Fruit fly (Drosophila melanogaster) whole organism, embryonic: ENCODE measurements around the gene CG5346.

Source experiments
- Atf-2 ChIP-seq: fragments of 200-800 bp; sonication (Bioruptor generic); optimal IDR thresholded peaks from 2 replicates; lab custom pipeline; 2016; ENCODE audit warnings: missing biosample characterization, missing genetic modification characterization
- BtbVII ChIP-seq: fragments of 200-800 bp; sonication (Bioruptor generic); optimal IDR thresholded peaks from 3 replicates; lab custom pipeline; 2017; ENCODE audit warnings: missing biosample characterization, mild to moderate bottlenecking, missing genetic modification characterization
- CG11398 ChIP-seq: fragments of 200-800 bp; sonication (Bioruptor generic); optimal IDR thresholded peaks from 2 replicates; lab custom pipeline; 2016; ENCODE audit warnings: missing biosample characterization, missing genetic modification characterization
- CG15601 ChIP-seq: fragments of 200-800 bp; sonication (Bioruptor generic); optimal IDR thresholded peaks from 3 replicates; lab custom pipeline; 2019; ENCODE audit warnings: missing biosample characterization, mild to moderate bottlenecking, missing genetic modification characterization, moderate library complexity
- CG1603 ChIP-seq: fragments of 200-800 bp; sonication (Bioruptor generic); optimal IDR thresholded peaks from 2 replicates; lab custom pipeline; 2019; ENCODE audit warnings: missing biosample characterization, mild to moderate bottlenecking, missing genetic modification characterization, moderate library complexity
- CG17328 ChIP-seq: fragments of 200-800 bp; sonication (Bioruptor generic); IDR thresholded peaks from 2 replicates; pipeline ENCODE4 v1.3.6; 2022; ENCODE audit warnings: missing biosample characterization, missing genetic modification characterization
- CG2120 ChIP-seq: fragments of 200-800 bp; sonication (Bioruptor generic); optimal IDR thresholded peaks from 3 replicates; lab custom pipeline; 2016; ENCODE audit warnings: missing biosample characterization, missing genetic modification characterization
- CG32772 ChIP-seq: fragments of 200-800 bp; sonication (Bioruptor generic); IDR thresholded peaks from 2 replicates; pipeline ENCODE4 v1.3.6; 2022; ENCODE audit warnings: missing biosample characterization, missing genetic modification characterization
- CG34224 ChIP-seq: fragments of 200-800 bp; sonication (Bioruptor generic); IDR thresholded peaks from 3 replicates; pipeline ENCODE4 v1.3.6; 2022; ENCODE audit warnings: missing biosample characterization, missing genetic modification characterization; ENCODE audit not compliant: partially characterized antibody
- CG3995 ChIP-seq: fragments of 200-800 bp; sonication (Bioruptor generic); optimal IDR thresholded peaks from 3 replicates; lab custom pipeline; 2016; ENCODE audit warnings: missing biosample characterization, missing genetic modification characterization
- CG6272 ChIP-seq: fragments of 200-800 bp; sonication (Bioruptor generic); IDR thresholded peaks from 2 replicates; pipeline ENCODE4 v1.3.6; 2022; ENCODE audit warnings: missing biosample characterization, missing genetic modification characterization
- CG6689 ChIP-seq: fragments of 200-800 bp; sonication (Bioruptor generic); IDR thresholded peaks from 2 replicates; pipeline ENCODE4 v1.3.6; 2022; ENCODE audit warnings: missing biosample characterization, missing genetic modification characterization
- CG7357 ChIP-seq: fragments of 200-800 bp; sonication (Bioruptor generic); IDR thresholded peaks from 3 replicates; pipeline ENCODE4 v1.3.6; 2022; ENCODE audit warnings: missing biosample characterization, missing genetic modification characterization
- CoRest ChIP-seq: fragments of 200-800 bp; sonication (Bioruptor generic); optimal IDR thresholded peaks from 3 replicates; lab custom pipeline; 2018; ENCODE audit warnings: missing biosample characterization, mild to moderate bottlenecking, missing genetic modification characterization, moderate library complexity
- CrebB ChIP-seq: fragments of 200-800 bp; sonication (Bioruptor generic); optimal IDR thresholded peaks from 3 replicates; lab custom pipeline; 2018; ENCODE audit warnings: missing biosample characterization, mild to moderate bottlenecking, missing genetic modification characterization
- Dad ChIP-seq: fragments of 200-800 bp; sonication (Bioruptor generic); optimal IDR thresholded peaks from 3 replicates; lab custom pipeline; 2016; ENCODE audit warnings: missing biosample characterization, missing genetic modification characterization
- Dbx ChIP-seq: fragments of 200-800 bp; sonication (Bioruptor generic); IDR thresholded peaks from 3 replicates; pipeline ENCODE4 v1.3.6; 2022; ENCODE audit warnings: missing biosample characterization, missing genetic modification characterization
- E2f1 ChIP-seq: fragments of 200-800 bp; sonication (Bioruptor generic); IDR thresholded peaks from 2 replicates; pipeline ENCODE4 v1.3.6; 2022; ENCODE audit warnings: missing biosample characterization, missing genetic modification characterization
- E2f2 ChIP-seq: fragments of 200-800 bp; sonication (Bioruptor generic); IDR thresholded peaks from 2 replicates; pipeline ENCODE4 v1.3.6; 2022; ENCODE audit warnings: missing biosample characterization, missing genetic modification characterization
- Fer1 ChIP-seq: fragments of 200-800 bp; sonication (Bioruptor generic); optimal IDR thresholded peaks from 2 replicates; lab custom pipeline; 2017; ENCODE audit warnings: missing biosample characterization, mild to moderate bottlenecking, missing genetic modification characterization
- Hr51 ChIP-seq, 2 experiments: fragments of 200-800 bp; sonication (Bioruptor generic); optimal IDR thresholded peaks; 2 replicates in 1 of 2; 3 replicates in 1 of 2; lab custom pipeline; 2016 to 2018; ENCODE audit warnings: missing biosample characterization in 2 of 2, missing genetic modification characterization in 2 of 2, mild to moderate bottlenecking in 1 of 2, moderate library complexity in 1 of 2
- Hsf ChIP-seq: fragments of 200-800 bp; sonication (Bioruptor generic); optimal IDR thresholded peaks from 3 replicates; lab custom pipeline; 2016; ENCODE audit warnings: missing biosample characterization, missing genetic modification characterization
- NC2β ChIP-seq: fragments of 200-800 bp; sonication (Bioruptor generic); optimal IDR thresholded peaks from 2 replicates; lab custom pipeline; 2016; ENCODE audit warnings: missing biosample characterization, missing genetic modification characterization
- Nf-YC ChIP-seq: fragments of 200-800 bp; optimal IDR thresholded peaks from 3 replicates; lab custom pipeline; 2019; ENCODE audit warnings: missing biosample characterization, mild to moderate bottlenecking, missing genetic modification characterization, moderate library complexity
- PHDP ChIP-seq: fragments of 200-800 bp; sonication (Bioruptor generic); optimal IDR thresholded peaks from 3 replicates; lab custom pipeline; 2018; ENCODE audit warnings: missing biosample characterization, mild to moderate bottlenecking, missing genetic modification characterization, moderate library complexity
- Poxn ChIP-seq: fragments of 200-800 bp; sonication (Bioruptor generic); IDR thresholded peaks from 2 replicates; pipeline ENCODE4 v1.3.6; 2022; ENCODE audit warnings: missing biosample characterization, missing genetic modification characterization
- Spps ChIP-seq: fragments of 200-800 bp; sonication (Bioruptor generic); optimal IDR thresholded peaks from 2 replicates; lab custom pipeline; 2018; ENCODE audit warnings: missing biosample characterization, mild to moderate bottlenecking, missing genetic modification characterization
- Trl ChIP-seq, 3 experiments: fragments of >200 bp in 2 of 3; fragments of 200-800 bp in 1 of 3; sonication (Bioruptor generic) in 1 of 3; optimal IDR thresholded peaks; 2 replicates in 1 of 3; 3 replicates in 2 of 3; lab custom pipeline; 2016 to 2017; ENCODE audit warnings: missing biosample characterization in 1 of 3, missing genetic modification characterization in 1 of 3
- amos ChIP-seq: fragments of 200-800 bp; sonication (Bioruptor generic); IDR thresholded peaks from 2 replicates; pipeline ENCODE4 v1.3.6; 2022; ENCODE audit warnings: missing biosample characterization, missing genetic modification characterization; ENCODE audit not compliant: partially characterized antibody
- aop ChIP-seq: fragments of 200-800 bp; sonication (Bioruptor generic); IDR thresholded peaks from 2 replicates; pipeline ENCODE4 v1.3.6; 2022; ENCODE audit warnings: missing biosample characterization, missing genetic modification characterization
- ash1 ChIP-seq: fragments of 200-800 bp; sonication (Bioruptor generic); optimal IDR thresholded peaks from 2 replicates; lab custom pipeline; 2018; ENCODE audit warnings: missing biosample characterization, mild to moderate bottlenecking, missing genetic modification characterization
- az2 ChIP-seq: fragments of 200-800 bp; sonication (Bioruptor generic); optimal IDR thresholded peaks from 3 replicates; lab custom pipeline; 2016; ENCODE audit warnings: missing biosample characterization, missing genetic modification characterization
- bbx ChIP-seq: fragments of 200-800 bp; sonication (Bioruptor generic); IDR thresholded peaks from 2 replicates; pipeline ENCODE4 v1.3.6; 2022; ENCODE audit warnings: missing biosample characterization, missing genetic modification characterization; ENCODE audit not compliant: partially characterized antibody
- dpn ChIP-seq, 2 experiments: fragments of 200-800 bp; sonication (Bioruptor generic); optimal IDR thresholded peaks; 3 replicates each; lab custom pipeline; 2016; ENCODE audit warnings: missing biosample characterization in 2 of 2, missing genetic modification characterization in 2 of 2
- ftz-f1 ChIP-seq: fragments of 200-800 bp; sonication (Bioruptor generic); optimal IDR thresholded peaks from 2 replicates; lab custom pipeline; 2016; ENCODE audit warnings: missing biosample characterization, missing genetic modification characterization
- grn ChIP-seq: fragments of 200-800 bp; sonication (Bioruptor generic); optimal IDR thresholded peaks from 3 replicates; lab custom pipeline; 2017; ENCODE audit warnings: missing biosample characterization, missing genetic modification characterization
- inv ChIP-seq: fragments of 200-800 bp; sonication (Bioruptor generic); IDR thresholded peaks from 2 replicates; pipeline ENCODE4 v1.3.6; 2022; ENCODE audit warnings: missing biosample characterization, missing genetic modification characterization; ENCODE audit not compliant: partially characterized antibody
- kay ChIP-seq: fragments of 200-800 bp; sonication (Bioruptor generic); optimal IDR thresholded peaks from 2 replicates; lab custom pipeline; 2016; ENCODE audit warnings: missing biosample characterization, missing genetic modification characterization
- mld ChIP-seq: fragments of 200-800 bp; sonication (Bioruptor generic); IDR thresholded peaks from 3 replicates; pipeline ENCODE4 v1.3.6; 2022; ENCODE audit warnings: missing biosample characterization, missing genetic modification characterization; ENCODE audit not compliant: partially characterized antibody
- nerfin-1 ChIP-seq: fragments of 200-800 bp; sonication (Bioruptor generic); optimal IDR thresholded peaks from 3 replicates; lab custom pipeline; 2019; ENCODE audit warnings: missing biosample characterization, mild to moderate bottlenecking, missing genetic modification characterization, moderate library complexity
- pho ChIP-seq: fragments of 200-800 bp; sonication (Bioruptor generic); optimal IDR thresholded peaks from 2 replicates; lab custom pipeline; 2016; ENCODE audit warnings: missing biosample characterization, missing genetic modification characterization
- ranshi ChIP-seq: fragments of 200-800 bp; sonication (Bioruptor generic); IDR thresholded peaks from 2 replicates; pipeline ENCODE4 v1.3.6; 2022; ENCODE audit warnings: missing biosample characterization, missing genetic modification characterization
- tna ChIP-seq: fragments of 200-800 bp; sonication (Bioruptor generic); IDR thresholded peaks from 2 replicates; pipeline ENCODE4 v1.3.6; 2022; ENCODE audit warnings: missing biosample characterization, missing genetic modification characterization; ENCODE audit not compliant: partially characterized antibody
- twi ChIP-seq: fragments of 200-800 bp; optimal IDR thresholded peaks from 2 replicates; lab custom pipeline; 2019; ENCODE audit warnings: missing biosample characterization, mild to moderate bottlenecking, missing genetic modification characterization, moderate library complexity
- wdn ChIP-seq: fragments of 200-800 bp; sonication (Bioruptor generic); IDR thresholded peaks from 2 replicates; pipeline ENCODE4 v1.3.6; 2022; ENCODE audit warnings: missing biosample characterization, missing genetic modification characterization
- zfh1 ChIP-seq: fragments of 200-800 bp; sonication (Bioruptor generic); IDR thresholded peaks from 3 replicates; pipeline ENCODE4 v1.3.6; 2022; ENCODE audit warnings: missing biosample characterization, missing genetic modification characterization

CG5346 gene

DNA sequence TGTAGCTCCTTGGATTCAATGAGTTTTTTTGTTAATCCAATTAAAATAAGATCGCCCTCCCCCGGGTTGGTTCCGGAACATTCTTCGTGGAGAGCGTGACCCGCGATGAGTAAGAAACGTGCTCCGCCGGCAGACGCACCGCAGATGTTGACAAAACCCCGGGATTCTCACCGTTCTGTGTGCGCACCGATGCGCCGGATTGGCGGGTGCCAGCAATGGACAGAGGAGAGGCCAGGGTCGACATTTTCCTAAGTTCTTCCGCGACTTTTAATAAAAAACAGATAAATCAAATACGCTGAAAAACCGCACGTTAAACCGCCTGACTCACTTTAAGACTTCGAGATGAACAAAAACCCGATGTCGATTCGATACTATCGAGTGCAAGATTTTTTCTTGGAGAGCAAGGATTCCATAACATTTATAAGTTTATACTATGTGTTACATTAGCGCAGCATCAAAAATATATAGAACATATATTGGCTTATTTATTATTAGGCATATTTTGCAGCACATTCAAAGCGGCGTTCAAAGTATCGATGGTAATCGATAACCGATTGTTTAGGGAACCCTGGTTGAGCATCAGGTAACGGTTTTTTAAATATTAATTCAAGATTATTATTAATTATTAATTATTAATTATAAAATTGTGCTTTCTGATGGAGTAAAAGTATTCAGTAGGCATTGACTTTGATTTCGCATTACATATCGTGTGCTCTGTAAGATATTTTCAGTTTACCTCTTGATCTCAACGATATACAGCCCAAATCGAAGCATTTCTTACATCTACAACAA, 37.2 kb downstream of the CG5346 start, which contains the start of the genes CCT1 and tHMG1 (continued):
- TF ChIP-seq mld (GFP tag; lab: Robert Waterston, UW) (peak; percentile 91; the same call in 2 of the 3 replicates), amos (GFP tag; lab: Robert Waterston, UW) (peak; percentile 87), CG2120 (GFP tag; lab: Kevin White, UChicago) (peak; percentile 27), CG34224 (GFP tag; lab: Robert Waterston, UW) (peak; percentile 97), dpn (GFP tag; optimal IDR thresholded peaks at IDR 0.05; lab: Kevin White, UChicago) (peak in 1 of 2 experiments; percentile 1), CG17328 (GFP tag; lab: Robert Waterston, UW) (no peak), CoRest (peak; percentile 62), Poxn (GFP tag; lab: Robert Waterston, UW) (no peak), CG6689 (GFP tag; lab: Robert Waterston, UW) (no peak), Spps (tag; lab: Kevin White, UChicago) (peak; percentile 19), CG3995 (no peak), pho (peak; percentile 13), CG15601 (tag; lab: Kevin White, UChicago) (peak; percentile 35), tna (GFP tag; lab: Robert Waterston, UW) (peak; percentile 80), E2f2 (peak; percentile 81), ash1 (GFP tag; lab: Kevin White, UChicago) (no peak), CG1603 (peak; percentile 40), Nf-YC (tag; lab: Kevin White, UChicago) (peak; percentile 38), zfh1 (peak; percentile 32; the same call in 1 of the 3 replicates), BtbVII (no peak), Hsf (GFP tag; lab: Kevin White, UChicago) (peak; percentile 11)

DNA sequence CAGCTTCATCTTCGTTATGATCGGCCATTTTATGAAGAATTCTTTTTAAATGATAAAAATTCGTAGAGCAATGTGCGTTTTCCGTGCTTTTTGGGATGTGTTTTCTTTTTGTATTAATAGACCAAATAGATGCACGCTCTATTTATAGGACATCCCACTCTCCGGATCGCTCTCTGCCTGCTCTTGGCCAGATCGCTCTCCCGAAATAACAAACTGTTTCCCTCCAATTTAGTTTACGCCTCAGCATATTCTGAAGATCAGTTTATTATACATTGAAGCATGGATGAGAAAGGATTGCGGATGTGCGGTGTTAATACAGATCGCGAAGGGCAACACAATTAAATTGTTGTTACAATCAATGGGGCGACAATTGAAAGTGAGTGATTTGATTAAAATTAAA, 39.6 kb downstream of the CG5346 start, which contains the start of gene CG5376:
CG5376 (minus strand) TSS at position 101 of the 400 bp plus-strand sequence.
- TF ChIP-seq Trl (optimal IDR thresholded peaks at IDR 0.05; lab: Kevin White, UChicago) (peak; percentile 12 to 13), Trl (GFP tag; optimal IDR thresholded peaks at IDR 0.05; lab: Kevin White, UChicago) (no peak), E2f1 (GFP tag; lab: Robert Waterston, UW) (no peak)

DNA sequence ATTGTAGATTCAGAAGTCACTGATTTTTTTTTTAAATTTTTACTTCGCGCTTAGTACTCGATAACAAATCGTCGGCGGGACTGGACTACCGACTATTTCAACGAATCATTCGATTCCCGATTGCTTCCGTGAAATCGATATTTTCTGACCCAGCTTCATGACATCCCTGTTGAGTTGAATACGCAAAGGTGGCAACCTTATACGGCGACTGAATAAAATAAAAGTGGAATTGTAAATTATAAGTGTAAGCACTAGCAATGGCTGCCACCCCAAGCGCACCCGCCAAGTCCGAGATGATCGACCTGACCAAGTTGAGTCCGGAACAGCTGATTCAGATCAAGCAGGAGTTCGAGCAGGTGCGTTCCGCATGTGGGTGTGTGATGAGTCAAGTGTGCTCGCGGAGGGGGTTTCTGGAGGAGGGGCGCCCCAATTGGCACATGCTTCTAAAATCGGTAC, 41.4 kb downstream of the CG5346 start, which contains the start of gene Pfdn5:
Pfdn5 (plus strand) TSS at position 3 of the 456 bp plus-strand sequence.
- no peak for TF ChIP-seq grn (GFP tag; lab: Kevin White, UChicago)
- TF ChIP-seq az2 (GFP tag; lab: Kevin White, UChicago): no peak
- TF ChIP-seq ranshi (GFP tag; lab: Robert Waterston, UW): no peak
- TF ChIP-seq Dad (GFP tag; lab: Kevin White, UChicago): no peak
- no peak for TF ChIP-seq CG7357 (GFP tag; lab: Robert Waterston, UW)
- TF ChIP-seq bbx (GFP tag; lab: Robert Waterston, UW): peak; percentile 82
- TF ChIP-seq PHDP (tag; lab: Kevin White, UChicago): no peak
- TF ChIP-seq kay (GFP tag; lab: Kevin White, UChicago): peak; percentile 93
- TF ChIP-seq CG6272 (GFP tag; lab: Robert Waterston, UW): no peak
- no peak for TF ChIP-seq CG32772 (GFP tag; lab: Robert Waterston, UW)
- no peak for TF ChIP-seq twi (tag; lab: Kevin White, UChicago)
- no peak for TF ChIP-seq nerfin-1 (tag; lab: Kevin White, UChicago)
- TF ChIP-seq ftz-f1: peak; percentile 16
- TF ChIP-seq Spps (tag; lab: Kevin White, UChicago): no peak
- TF ChIP-seq wdn: no peak
- TF ChIP-seq Atf-2 (GFP tag; lab: Kevin White, UChicago): no peak
- no peak for TF ChIP-seq Dbx (GFP tag; lab: Robert Waterston, UW)
- no peak for TF ChIP-seq CG11398 (GFP tag; lab: Kevin White, UChicago)
- TF ChIP-seq E2f2: peak; percentile 96
- no peak for TF ChIP-seq aop (GFP tag; lab: Robert Waterston, UW)
- no peak for TF ChIP-seq Fer1 (GFP tag; lab: Kevin White, UChicago)
- peak; percentile 69 for TF ChIP-seq inv (GFP tag; lab: Robert Waterston, UW)
- TF ChIP-seq Hr51 (GFP tag; optimal IDR thresholded peaks at IDR 0.05; lab: Kevin White, UChicago): no peak
- TF ChIP-seq BtbVII: no peak
- TF ChIP-seq CrebB (tag; lab: Kevin White, UChicago): no peak
- peak; percentile 1 for TF ChIP-seq NC2β (GFP tag; lab: Kevin White, UChicago)
